Fruit fly (Drosophila melanogaster): ENCODE results near the gene CG10428.
A peak's percentile ranks its signal among the peaks of the same experiment; 100 is the strongest.

CG10428 gene

DNA sequence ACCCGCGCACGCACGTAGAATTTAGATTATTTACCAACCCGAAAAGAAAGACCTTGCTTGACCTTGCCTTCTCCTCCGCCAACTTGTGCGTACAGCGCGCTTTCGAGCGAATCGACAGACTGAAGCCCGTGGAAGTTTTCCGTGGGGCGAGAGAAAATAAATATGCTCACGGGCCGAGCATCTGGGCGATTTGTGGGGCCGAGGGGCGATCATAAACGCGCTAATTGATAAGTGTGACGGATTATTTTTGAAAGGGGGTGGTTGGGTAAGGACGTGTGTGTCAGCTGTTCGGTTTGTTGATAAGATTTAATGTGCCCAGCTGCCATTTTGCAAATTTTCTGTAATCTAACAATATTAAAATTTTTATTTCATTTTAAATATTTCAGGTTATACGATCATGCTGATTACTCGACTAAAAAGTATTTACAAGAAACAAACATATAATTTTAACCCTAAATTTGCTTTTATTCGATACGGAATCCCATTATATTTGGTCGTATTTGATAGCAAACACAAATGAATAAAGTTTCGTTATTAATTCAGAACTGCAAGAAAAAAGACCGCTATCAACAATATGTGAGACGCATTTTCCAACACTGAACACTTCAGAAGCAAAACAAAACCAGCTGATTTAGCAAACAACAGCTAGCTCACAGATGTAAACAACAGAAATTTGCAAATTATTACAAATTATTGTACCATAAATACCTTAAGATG, 25.5 kb downstream of the CG10428 start, which contains the start of the genes L2HGDH and CG10431 (continued):
- TF ChIP-seq vnd (GFP tag; IDR thresholded peaks at IDR 0.05; ENCODE audit: partially characterized antibody): no peak
- TF ChIP-seq lbe (GFP tag; optimal IDR thresholded peaks at IDR 0.05): peak; percentile 77
- TF ChIP-seq lab (GFP tag; optimal IDR thresholded peaks at IDR 0.05): peak; percentile 85
- no peak for TF ChIP-seq CG6654 (GFP tag; optimal IDR thresholded peaks at IDR 0.05)
- peak; percentile 42 to 68 for TF ChIP-seq dpn (GFP tag; optimal IDR thresholded peaks at IDR 0.05)
- TF ChIP-seq CG30020 (tag; optimal IDR thresholded peaks at IDR 0.05): peak; percentile 60
- no peak for TF ChIP-seq TFAM (GFP tag; optimal IDR thresholded peaks at IDR 0.05)
- TF ChIP-seq yki (optimal IDR thresholded peaks at IDR 0.05): no peak
- no peak for TF ChIP-seq sc (optimal IDR thresholded peaks at IDR 0.05)
- TF ChIP-seq sc (GFP tag; optimal IDR thresholded peaks at IDR 0.05): peak; percentile 4
- TF ChIP-seq CG34376 (GFP tag; optimal IDR thresholded peaks at IDR 0.05): peak; percentile 91
- peak; percentile 88 for TF ChIP-seq pros (GFP tag; optimal IDR thresholded peaks at IDR 0.05)
- TF ChIP-seq CG18011 (GFP tag; optimal IDR thresholded peaks at IDR 0.05): peak; percentile 71
- peak; percentile 3 for TF ChIP-seq run (tag; optimal IDR thresholded peaks at IDR 0.05)
- TF ChIP-seq NFAT (GFP tag; IDR thresholded peaks at IDR 0.05): peak; percentile 94
- 0 out of 2 replicates have a peak, but pooled peaks have one; percentile 29 for TF ChIP-seq cas (GFP tag; IDR thresholded peaks at IDR 0.05)
- no peak for TF ChIP-seq Scr (GFP tag; IDR thresholded peaks at IDR 0.05; ENCODE audit: partially characterized antibody)
- TF ChIP-seq Taf1 (GFP tag; IDR thresholded peaks at IDR 0.05): no peak
- TF ChIP-seq CG6689 (GFP tag; IDR thresholded peaks at IDR 0.05): no peak; the same call in 1 of the 2 replicates
- peak; percentile 69 for TF ChIP-seq CG18262 (tag; optimal IDR thresholded peaks at IDR 0.05)
- no peak for TF ChIP-seq Dref (GFP tag; IDR thresholded peaks at IDR 0.05)
- TF ChIP-seq unpg (GFP tag; optimal IDR thresholded peaks at IDR 0.05): peak; percentile 58
- TF ChIP-seq Bteb2 (GFP tag; optimal IDR thresholded peaks at IDR 0.05): peak; percentile 65
- peak; percentile 39; the same call in 1 of the 2 replicates for TF ChIP-seq seq (GFP tag; IDR thresholded peaks at IDR 0.05)
- no peak for TF ChIP-seq rib (GFP tag; IDR thresholded peaks at IDR 0.05)
- TF ChIP-seq gro (GFP tag; optimal IDR thresholded peaks at IDR 0.05): peak; percentile 46
- TF ChIP-seq grn (GFP tag; optimal IDR thresholded peaks at IDR 0.05): peak; percentile 28
- TF ChIP-seq Spps (tag; optimal IDR thresholded peaks at IDR 0.05): peak; percentile 23
- TF ChIP-seq tio (GFP tag; optimal IDR thresholded peaks at IDR 0.05): peak; percentile 40
- no peak for TF ChIP-seq ssp (GFP tag; IDR thresholded peaks at IDR 0.05)
- TF ChIP-seq Vsx1 (GFP tag; optimal IDR thresholded peaks at IDR 0.05): peak; percentile 72
- peak; percentile 7 for TF ChIP-seq CG3838 (GFP tag; optimal IDR thresholded peaks at IDR 0.05)
- no peak for TF ChIP-seq Rx (GFP tag; IDR thresholded peaks at IDR 0.05)
- no peak for TF ChIP-seq CG1024 (GFP tag; IDR thresholded peaks at IDR 0.05)
- TF ChIP-seq Dip3 (GFP tag; optimal IDR thresholded peaks at IDR 0.05): no peak
- TF ChIP-seq CG10462 (GFP tag; optimal IDR thresholded peaks at IDR 0.05): peak; percentile 31
- no peak for TF ChIP-seq fru (optimal IDR thresholded peaks at IDR 0.05)
- peak; percentile 34; the same call in 1 of the 2 replicates for TF ChIP-seq CG13287 (GFP tag; IDR thresholded peaks at IDR 0.05; ENCODE audit: partially characterized antibody)
- TF ChIP-seq Doc3 (GFP tag; IDR thresholded peaks at IDR 0.05; ENCODE audit: partially characterized antibody): no peak
- peak; percentile 31 for TF ChIP-seq D (optimal IDR thresholded peaks at IDR 0.05)
- peak; percentile 57 for TF ChIP-seq D (GFP tag; optimal IDR thresholded peaks at IDR 0.05)
- TF ChIP-seq ems (GFP tag; optimal IDR thresholded peaks at IDR 0.05): peak; percentile 25
- TF ChIP-seq B-H1 (GFP tag; IDR thresholded peaks at IDR 0.05): no peak
- peak; percentile 44; the same call in 1 of the 2 replicates for TF ChIP-seq Adf1 (GFP tag; IDR thresholded peaks at IDR 0.05)
- TF ChIP-seq Tbp (GFP tag; optimal IDR thresholded peaks at IDR 0.05): no peak
- no peak for TF ChIP-seq CG11085 (GFP tag; IDR thresholded peaks at IDR 0.05)
- TF ChIP-seq HmgD (GFP tag; optimal IDR thresholded peaks at IDR 0.05): no peak
- TF ChIP-seq CG17186 (GFP tag; optimal IDR thresholded peaks at IDR 0.05): peak; percentile 53
- TF ChIP-seq Six4 (GFP tag; optimal IDR thresholded peaks at IDR 0.05): peak; percentile 9
- no peak for TF ChIP-seq CG3726 (GFP tag; IDR thresholded peaks at IDR 0.05)
- peak; percentile 83 for TF ChIP-seq CG14710 (tag; optimal IDR thresholded peaks at IDR 0.05)
